Worm (Caenorhabditis elegans) whole organism, L1 larva: ENCODE data around the gene Y81B9A.2.

ENCODE experiments used
- C04F5.9 ChIP-seq: sonication (generic microtip); optimal IDR thresholded peaks from 2 replicates; lab custom pipeline; 2016; ENCODE audit warnings: missing genetic modification characterization, missing compliant biosample characterization
- C16A3.4 ChIP-seq: fragments of 150-350 bp; optimal IDR thresholded peaks from 2 replicates; lab custom pipeline; 2014; ENCODE audit warnings: missing biosample characterization, missing genetic modification characterization
- C34B4.2 ChIP-seq: sonication (generic microtip); optimal IDR thresholded peaks from 2 replicates; lab custom pipeline; 2017; ENCODE audit warnings: mild to moderate bottlenecking, missing genetic modification characterization, missing compliant biosample characterization
- Y116A8C.19 ChIP-seq: sonication (generic microtip); optimal IDR thresholded peaks from 2 replicates; lab custom pipeline; 2016; ENCODE audit warnings: missing compliant biosample characterization, missing genetic modification characterization, borderline replicate concordance
- aha-1 ChIP-seq: fragments of 150-350 bp; optimal IDR thresholded peaks from 2 replicates; lab custom pipeline; 2014; ENCODE audit warnings: missing biosample characterization, missing genetic modification characterization
- alr-1 ChIP-seq: fragments of 200-800 bp; sonication (Bioruptor generic); optimal IDR thresholded peaks from 2 replicates; lab custom pipeline; 2018; ENCODE audit warnings: borderline replicate concordance, mild to moderate bottlenecking, missing genetic modification characterization, missing compliant biosample characterization
- ama-1 ChIP-seq: fragments of 150-350 bp; optimal IDR thresholded peaks from 2 replicates; lab custom pipeline; 2014
- blmp-1 ChIP-seq: fragments of 150-350 bp; optimal IDR thresholded peaks from 2 replicates; lab custom pipeline; 2014; ENCODE audit warnings: missing biosample characterization, missing genetic modification characterization
- ceh-63 ChIP-seq: fragments of 200-800 bp; sonication (Bioruptor generic); optimal IDR thresholded peaks from 2 replicates; lab custom pipeline; 2018; ENCODE audit warnings: mild to moderate bottlenecking, missing genetic modification characterization, missing compliant biosample characterization
- ces-1 ChIP-seq: fragments of 150-350 bp; optimal IDR thresholded peaks from 2 replicates; lab custom pipeline; 2014; ENCODE audit warnings: missing biosample characterization, missing genetic modification reagents, missing genetic modification characterization
- dpl-1 ChIP-seq, 3 experiments: fragments of 150-350 bp in 2 of 3; sonication (generic microtip) in 1 of 3; optimal IDR thresholded peaks; 2 replicates each; lab custom pipeline; 2014 to 2017; ENCODE audit warnings: missing biosample characterization in 3 of 3, missing genetic modification characterization in 3 of 3, missing genetic modification reagents in 3 of 3
- dsc-1 ChIP-seq: sonication (generic microtip); optimal IDR thresholded peaks from 2 replicates; lab custom pipeline; 2016; ENCODE audit warnings: mild to moderate bottlenecking, missing genetic modification characterization, missing compliant biosample characterization
- efl-1 ChIP-seq, 4 experiments: fragments of 150-350 bp; optimal IDR thresholded peaks in 3 of 4; peaks in 1 of 4; 1 replicate in 1 of 4; 2 replicates in 3 of 4; lab custom pipeline; 2014; ENCODE audit warnings: missing biosample characterization in 2 of 4, missing genetic modification characterization in 2 of 4, missing genetic modification reagents in 2 of 4
- efl-3 ChIP-seq: fragments of 200-800 bp; sonication (Bioruptor generic); optimal IDR thresholded peaks from 2 replicates; lab custom pipeline; 2018; ENCODE audit warnings: mild to moderate bottlenecking, missing genetic modification characterization, missing compliant biosample characterization
- egl-27 ChIP-seq, 2 experiments: fragments of 150-350 bp in 1 of 2; sonication (generic microtip); optimal IDR thresholded peaks; 3 replicates each; lab custom pipeline; 2017 to 2018; ENCODE audit warnings: missing biosample characterization in 2 of 2, missing genetic modification characterization in 2 of 2, missing genetic modification reagents in 2 of 2
- elt-2 ChIP-seq: sonication (generic microtip); optimal IDR thresholded peaks from 2 replicates; lab custom pipeline; 2016; ENCODE audit warnings: missing genetic modification characterization, mild to moderate bottlenecking, inconsistent platforms, missing compliant biosample characterization, missing genetic modification reagents
- elt-3 ChIP-seq, 6 experiments: fragments of 150-350 bp in 1 of 6; sonication (generic microtip); optimal IDR thresholded peaks; 2 replicates each; lab custom pipeline; 2017 to 2018; ENCODE audit warnings: missing biosample characterization in 6 of 6, missing genetic modification characterization in 6 of 6, inconsistent platforms in 1 of 6
- fkh-8 ChIP-seq: sonication (generic microtip); optimal IDR thresholded peaks from 2 replicates; lab custom pipeline; 2016; ENCODE audit warnings: mild to moderate bottlenecking, missing genetic modification characterization, missing compliant biosample characterization
- grh-1 ChIP-seq: fragments of 200-800 bp; sonication (Bioruptor generic); IDR thresholded peaks from 2 replicates; pipeline ENCODE4 v1.3.6; 2022; ENCODE audit warnings: missing genetic modification reagents, missing genetic modification characterization, missing compliant biosample characterization
- hlh-4 ChIP-seq: sonication (generic microtip); optimal IDR thresholded peaks from 2 replicates; lab custom pipeline; 2016; ENCODE audit warnings: mild to moderate bottlenecking, missing genetic modification characterization, missing compliant biosample characterization
- irx-1 ChIP-seq: sonication (generic microtip); optimal IDR thresholded peaks from 2 replicates; lab custom pipeline; 2016; ENCODE audit warnings: missing genetic modification characterization, missing compliant biosample characterization
- jun-1 ChIP-seq: fragments of 150-350 bp; optimal IDR thresholded peaks from 2 replicates; lab custom pipeline; 2014; ENCODE audit warnings: missing biosample characterization, missing genetic modification reagents, missing genetic modification characterization
- lin-13 ChIP-seq: fragments of 150-350 bp; optimal IDR thresholded peaks from 2 replicates; lab custom pipeline; 2014; ENCODE audit warnings: missing biosample characterization, missing genetic modification reagents, missing genetic modification characterization
- lin-14 ChIP-seq: fragments of 200-800 bp; sonication (Bioruptor generic); optimal IDR thresholded peaks from 2 replicates; lab custom pipeline; 2018; ENCODE audit warnings: mild to moderate bottlenecking, missing genetic modification characterization, moderate library complexity, missing compliant biosample characterization
- lin-35 ChIP-seq, 2 experiments: fragments of 150-350 bp; optimal IDR thresholded peaks; 2 replicates each; lab custom pipeline; 2014; ENCODE audit warnings: missing biosample characterization in 2 of 2, missing genetic modification characterization in 2 of 2, missing genetic modification reagents in 2 of 2
- lin-39 ChIP-seq: fragments of 150-350 bp; optimal IDR thresholded peaks from 2 replicates; lab custom pipeline; 2014; ENCODE audit warnings: missing biosample characterization, missing genetic modification reagents, missing genetic modification characterization
- lsy-2 ChIP-seq, 2 experiments: fragments of 150-350 bp; optimal IDR thresholded peaks; 2 replicates each; lab custom pipeline; 2014; ENCODE audit warnings: missing biosample characterization in 2 of 2, missing genetic modification characterization in 2 of 2
- mdl-1 ChIP-seq, 2 experiments: fragments of 150-350 bp; optimal IDR thresholded peaks; 2 replicates each; lab custom pipeline; 2014 to 2017; ENCODE audit warnings: missing biosample characterization in 2 of 2, missing genetic modification characterization in 2 of 2, inconsistent platforms in 1 of 2
- mef-2 ChIP-seq: fragments of 150-350 bp; optimal IDR thresholded peaks from 2 replicates; lab custom pipeline; 2014; ENCODE audit warnings: missing biosample characterization, missing genetic modification characterization
- nhr-11 ChIP-seq: fragments of 150-350 bp; optimal IDR thresholded peaks from 2 replicates; lab custom pipeline; 2014; ENCODE audit warnings: missing biosample characterization, missing genetic modification characterization
- nhr-20 ChIP-seq: sonication (generic microtip); optimal IDR thresholded peaks from 2 replicates; lab custom pipeline; 2016; ENCODE audit warnings: mild to moderate bottlenecking, missing genetic modification characterization, missing compliant biosample characterization
- nhr-47 ChIP-seq: sonication (generic microtip); optimal IDR thresholded peaks from 2 replicates; lab custom pipeline; 2016; ENCODE audit warnings: mild to moderate bottlenecking, missing genetic modification characterization, moderate library complexity, missing compliant biosample characterization
- nhr-71 ChIP-seq: sonication (generic microtip); optimal IDR thresholded peaks from 2 replicates; lab custom pipeline; 2016; ENCODE audit warnings: mild to moderate bottlenecking, missing genetic modification characterization, moderate library complexity, missing compliant biosample characterization
- nhr-84 ChIP-seq: sonication (generic microtip); optimal IDR thresholded peaks from 2 replicates; lab custom pipeline; 2017; ENCODE audit warnings: missing biosample characterization, missing genetic modification characterization
- nhr-85 ChIP-seq: sonication (generic microtip); peaks from one replicate; lab custom pipeline; 2016; ENCODE audit warnings: missing genetic modification characterization, inconsistent platforms, missing compliant biosample characterization
- nhr-90 ChIP-seq: sonication (generic microtip); optimal IDR thresholded peaks from 2 replicates; lab custom pipeline; 2016; ENCODE audit warnings: mild to moderate bottlenecking, missing genetic modification characterization, missing compliant biosample characterization; ENCODE audit not compliant: poor library complexity
- pag-3 ChIP-seq: sonication (generic microtip); optimal IDR thresholded peaks from 2 replicates; lab custom pipeline; 2017; ENCODE audit warnings: missing genetic modification characterization, mild to moderate bottlenecking, missing compliant biosample characterization, antibody characterized with exemption, borderline replicate concordance; ENCODE audit not compliant: insufficient read depth
- pqm-1 ChIP-seq: sonication (generic microtip); optimal IDR thresholded peaks from 3 replicates; lab custom pipeline; 2017; ENCODE audit warnings: missing biosample characterization, missing genetic modification characterization
- rnt-1 ChIP-seq: sonication (generic microtip); optimal IDR thresholded peaks from 2 replicates; lab custom pipeline; 2016; ENCODE audit warnings: mild to moderate bottlenecking, missing genetic modification characterization, moderate library complexity, missing compliant biosample characterization
- skn-1 ChIP-seq: fragments of 150-350 bp; optimal IDR thresholded peaks from 2 replicates; lab custom pipeline; 2014; ENCODE audit warnings: missing biosample characterization, missing genetic modification characterization
- snpc-4 ChIP-seq: fragments of 150-350 bp; optimal IDR thresholded peaks from 2 replicates; lab custom pipeline; 2014; ENCODE audit warnings: missing biosample characterization, missing genetic modification characterization
- snu-23 ChIP-seq: sonication (generic microtip); optimal IDR thresholded peaks from 2 replicates; lab custom pipeline; 2016; ENCODE audit warnings: missing genetic modification characterization, missing compliant biosample characterization
- sox-4 ChIP-seq: sonication (generic microtip); optimal IDR thresholded peaks from 2 replicates; lab custom pipeline; 2016; ENCODE audit warnings: missing genetic modification characterization, missing compliant biosample characterization
- sptf-1 ChIP-seq: fragments of 150-350 bp; optimal IDR thresholded peaks from 2 replicates; lab custom pipeline; 2014; ENCODE audit warnings: missing biosample characterization, missing genetic modification characterization
- sup-37 ChIP-seq: fragments of 200-800 bp; sonication (Bioruptor generic); optimal IDR thresholded peaks from 2 replicates; lab custom pipeline; 2018; ENCODE audit warnings: mild to moderate bottlenecking, missing genetic modification characterization, missing compliant biosample characterization
- swsn-7 ChIP-seq: sonication (generic microtip); optimal IDR thresholded peaks from 2 replicates; lab custom pipeline; 2016; ENCODE audit warnings: missing genetic modification characterization, missing compliant biosample characterization
- tbx-2 ChIP-seq: sonication (generic microtip); optimal IDR thresholded peaks from 2 replicates; lab custom pipeline; 2016; ENCODE audit warnings: missing genetic modification characterization, missing compliant biosample characterization
- tlp-1 ChIP-seq: fragments of 150-350 bp; optimal IDR thresholded peaks from 2 replicates; lab custom pipeline; 2014; ENCODE audit warnings: missing biosample characterization, missing genetic modification characterization
- unc-130 ChIP-seq: fragments of 150-350 bp; optimal IDR thresholded peaks from 2 replicates; lab custom pipeline; 2017; ENCODE audit warnings: missing biosample characterization, missing genetic modification characterization, inconsistent platforms
- unc-98 ChIP-seq: fragments of 200-800 bp; sonication (Bioruptor generic); IDR thresholded peaks from 2 replicates; pipeline ENCODE4 v1.3.6; 2022; ENCODE audit warnings: missing genetic modification characterization, missing compliant biosample characterization
- zag-1 ChIP-seq: fragments of 150-350 bp; optimal IDR thresholded peaks from 2 replicates; lab custom pipeline; 2014; ENCODE audit warnings: missing biosample characterization, missing genetic modification characterization
- zip-4 ChIP-seq: fragments of 200-800 bp; sonication (Bioruptor generic); optimal IDR thresholded peaks from 2 replicates; lab custom pipeline; 2018; ENCODE audit warnings: mild to moderate bottlenecking, missing genetic modification characterization, moderate library complexity, missing compliant biosample characterization
- ztf-4 ChIP-seq: fragments of 150-350 bp; optimal IDR thresholded peaks from 2 replicates; lab custom pipeline; 2014; ENCODE audit warnings: missing biosample characterization, missing genetic modification characterization

Gene Y81B9A.2

DNA sequence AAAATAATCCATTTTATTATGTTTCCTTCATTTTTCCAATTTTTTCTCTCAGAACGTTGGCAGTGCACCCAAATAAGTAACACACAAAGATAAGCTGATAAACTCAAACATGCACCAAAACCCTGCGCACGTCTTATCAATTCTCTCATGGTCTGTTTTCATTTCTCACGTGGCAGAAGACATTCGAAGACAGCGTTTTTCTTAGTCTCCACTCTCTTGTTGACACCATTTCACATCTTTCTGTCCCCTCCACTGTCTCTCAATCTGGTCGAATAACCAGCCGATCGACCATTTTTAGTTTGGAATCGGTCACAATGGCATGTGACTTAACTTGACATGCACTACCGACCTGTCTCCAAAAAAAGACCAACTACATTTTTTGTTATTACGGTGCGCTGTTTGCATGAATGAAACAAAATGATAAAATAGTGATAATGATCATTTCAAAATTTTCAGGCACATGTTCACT is 30.0 kb downstream of the Y81B9A.2 start, which contains the start of gene C35B8.3 (continued):
- TF ChIP-seq nhr-11 (tag; lab: Kevin White, UChicago), result no peak
- TF ChIP-seq skn-1 (tag; lab: Kevin White, UChicago), result peak; percentile 23
- TF ChIP-seq blmp-1 (tag; lab: Kevin White, UChicago), result peak; percentile 77
- TF ChIP-seq hlh-4 (tag; lab: Kevin White, UChicago), result no peak
- no peak for TF ChIP-seq sox-4
- peak; percentile 40 for TF ChIP-seq C16A3.4
- no peak for TF ChIP-seq aha-1 (tag; lab: Kevin White, UChicago)
- TF ChIP-seq zag-1, result no peak
- no peak for TF ChIP-seq nhr-84 (tag; lab: Kevin White, UChicago)
- peak; percentile 20 for TF ChIP-seq jun-1 (tag; lab: Kevin White, UChicago)
- TF ChIP-seq snu-23 (GFP tag; lab: Kevin White, UChicago), result peak; percentile 76
- TF ChIP-seq pqm-1 (tag; lab: Kevin White, UChicago), result no peak
- TF ChIP-seq mef-2 (tag; lab: Kevin White, UChicago), result no peak
- peak; percentile 48 for TF ChIP-seq tbx-2 (tag; lab: Kevin White, UChicago)
- TF ChIP-seq sup-37 (GFP tag; lab: Kevin White, UChicago), result no peak
- no peak for TF ChIP-seq pag-3
- no peak for TF ChIP-seq C34B4.2 (tag; lab: Kevin White, UChicago)
- TF ChIP-seq efl-1 (optimal IDR thresholded peaks at IDR 0.05; lab: Kevin White, UChicago), result no peak
- peak in 1 of 2 experiments; percentile 91 for TF ChIP-seq efl-1 (GFP tag; optimal IDR thresholded peaks at IDR 0.05 in 1 of 2; lab: Kevin White, UChicago)
- peak; percentile 73 for TF ChIP-seq nhr-90 (tag; lab: Kevin White, UChicago)
- TF ChIP-seq zip-4 (GFP tag; lab: Kevin White, UChicago), result no peak
- no peak for TF ChIP-seq tlp-1 (tag; lab: Kevin White, UChicago)
- peak; percentile 60 for TF ChIP-seq unc-130
- no peak for TF ChIP-seq lin-13
- no peak for TF ChIP-seq sptf-1 (tag; lab: Kevin White, UChicago)
- no peak for TF ChIP-seq efl-3 (GFP tag; lab: Kevin White, UChicago)
- no peak for TF ChIP-seq ama-1
- no peak for TF ChIP-seq ztf-4
- TF ChIP-seq irx-1 (tag; lab: Kevin White, UChicago), result no peak
- TF ChIP-seq unc-98, result no peak
- no peak for TF ChIP-seq ces-1 (GFP tag; lab: Kevin White, UChicago)
- peak in 1 of 3 experiments; percentile 6 for TF ChIP-seq dpl-1 (GFP tag; optimal IDR thresholded peaks at IDR 0.05; lab: Kevin White, UChicago)
- no peak for TF ChIP-seq egl-27 (tag; optimal IDR thresholded peaks at IDR 0.05; lab: Kevin White, UChicago)
- TF ChIP-seq nhr-85, result peak; percentile 91
- no peak for TF ChIP-seq Y116A8C.19

DNA sequence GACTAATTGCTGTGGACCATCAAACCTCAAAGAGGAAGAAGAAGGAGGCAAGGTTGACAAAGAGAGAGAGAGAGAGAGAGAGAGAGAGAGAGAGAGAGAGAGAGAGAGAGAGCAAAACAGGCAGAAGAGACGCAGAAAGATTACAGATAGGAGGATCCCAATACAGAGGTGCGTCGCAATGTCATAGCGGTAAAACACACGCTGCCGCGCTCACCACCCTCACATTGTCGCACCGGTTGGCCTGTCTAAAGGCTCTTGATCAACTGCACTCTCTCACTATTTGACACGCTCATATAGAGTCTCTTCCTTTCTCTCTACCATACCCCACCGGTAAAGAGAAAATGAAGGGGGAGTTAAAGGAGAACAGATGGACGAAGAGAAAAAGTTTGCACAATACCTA is 41.3 kb downstream of the Y81B9A.2 start:
- TF ChIP-seq pqm-1 (tag; lab: Kevin White, UChicago) (no peak), nhr-71 (tag; lab: Kevin White, UChicago) (peak; percentile 49), ceh-63 (no peak), lin-14 (peak; percentile 75), lin-39 (tag; lab: Kevin White, UChicago) (no peak), swsn-7 (tag; lab: Kevin White, UChicago) (peak; percentile 17), elt-2 (tag; lab: Kevin White, UChicago) (no peak), mdl-1 (tag; optimal IDR thresholded peaks at IDR 0.05; lab: Kevin White, UChicago) (peak in 1 of 2 experiments; percentile 65), jun-1 (tag; lab: Kevin White, UChicago) (peak; percentile 23), elt-3 (tag; optimal IDR thresholded peaks at IDR 0.05; lab: Kevin White, UChicago) (peak in 2 of 6 experiments; percentile 20 to 21), C04F5.9 (tag; lab: Kevin White, UChicago) (no peak), fkh-8 (no peak), lin-35 (GFP tag; optimal IDR thresholded peaks at IDR 0.05; lab: Kevin White, UChicago) (peak; percentile 18 to 53), skn-1 (tag; lab: Kevin White, UChicago) (peak; percentile 3), rnt-1 (tag; lab: Kevin White, UChicago) (peak; percentile 49), snu-23 (GFP tag; lab: Kevin White, UChicago) (peak; percentile 68), nhr-20 (tag; lab: Kevin White, UChicago) (peak; percentile 51), alr-1 (tag; lab: Kevin White, UChicago) (no peak), nhr-47 (peak; percentile 9), grh-1 (GFP tag; lab: Robert Waterston, UW) (peak; percentile 44; the same call in 1 of the 2 replicates), mef-2 (tag; lab: Kevin White, UChicago) (no peak), dsc-1 (tag; lab: Kevin White, UChicago) (no peak), snpc-4 (tag; lab: Kevin White, UChicago) (no peak), lsy-2 (tag; optimal IDR thresholded peaks at IDR 0.05; lab: Kevin White, UChicago) (peak in 1 of 2 experiments; percentile 14)
